Fruit fly (Drosophila melanogaster) whole organism, embryonic: ENCODE results near the gene dUTPase.
A peak's percentile ranks its signal among the peaks of the same experiment; 100 is the strongest.

Experiments used
- CG10959 ChIP-seq: fragments of 200-800 bp; sonication (Bioruptor generic); IDR thresholded peaks from 2 replicates; pipeline ENCODE4 v1.3.6; 2022; ENCODE audit warnings: missing biosample characterization, missing genetic modification characterization
- CG12071 ChIP-seq: fragments of 200-800 bp; sonication (Bioruptor generic); optimal IDR thresholded peaks from 3 replicates; lab custom pipeline; 2018; ENCODE audit warnings: missing biosample characterization, mild to moderate bottlenecking, missing genetic modification characterization
- CG13424 ChIP-seq: fragments of 200-800 bp; sonication (Bioruptor generic); optimal IDR thresholded peaks from 2 replicates; lab custom pipeline; 2019; ENCODE audit warnings: missing biosample characterization, mild to moderate bottlenecking, missing genetic modification characterization, moderate library complexity
- CG14860 ChIP-seq: fragments of 200-800 bp; sonication (Bioruptor generic); IDR thresholded peaks from 3 replicates; pipeline ENCODE4 v1.3.6; 2022; ENCODE audit warnings: missing biosample characterization, missing genetic modification characterization; ENCODE audit not compliant: partially characterized antibody
- CG15011 ChIP-seq: fragments of 200-800 bp; sonication (Bioruptor generic); optimal IDR thresholded peaks from 3 replicates; lab custom pipeline; 2018; ENCODE audit warnings: missing biosample characterization, mild to moderate bottlenecking, missing genetic modification characterization
- CG17361 ChIP-seq: fragments of 200-800 bp; sonication (Bioruptor generic); IDR thresholded peaks from 3 replicates; pipeline ENCODE4 v1.3.6; 2022; ENCODE audit warnings: missing biosample characterization, missing genetic modification characterization
- CG18011 ChIP-seq: fragments of 200-800 bp; sonication (Bioruptor generic); optimal IDR thresholded peaks from 2 replicates; lab custom pipeline; 2017; ENCODE audit warnings: missing biosample characterization, missing genetic modification characterization, mild to moderate bottlenecking, moderate library complexity, missing genotype
- CG18764 ChIP-seq: fragments of 200-800 bp; sonication (Bioruptor generic); optimal IDR thresholded peaks from 3 replicates; lab custom pipeline; 2016; ENCODE audit warnings: missing biosample characterization, missing genetic modification characterization
- CG2712 ChIP-seq: fragments of 200-800 bp; optimal IDR thresholded peaks from 3 replicates; lab custom pipeline; 2019; ENCODE audit warnings: missing biosample characterization, mild to moderate bottlenecking, missing genetic modification characterization, moderate library complexity
- CG32532 ChIP-seq: fragments of 200-800 bp; sonication (Bioruptor generic); IDR thresholded peaks from 2 replicates; pipeline ENCODE4 v1.3.6; 2022; ENCODE audit warnings: missing biosample characterization, missing genetic modification characterization
- CG3281 ChIP-seq: fragments of 200-800 bp; sonication (Bioruptor generic); optimal IDR thresholded peaks from 3 replicates; lab custom pipeline; 2017; ENCODE audit warnings: missing biosample characterization, mild to moderate bottlenecking, missing genetic modification characterization
- CG3407 ChIP-seq: fragments of 200-800 bp; sonication (Bioruptor generic); optimal IDR thresholded peaks from 2 replicates; lab custom pipeline; 2018; ENCODE audit warnings: missing biosample characterization, mild to moderate bottlenecking, missing genetic modification characterization
- CG4854 ChIP-seq: fragments of 200-800 bp; sonication (Bioruptor generic); optimal IDR thresholded peaks from 2 replicates; lab custom pipeline; 2016; ENCODE audit warnings: missing biosample characterization, missing genetic modification characterization, inconsistent platforms
- CG5953 ChIP-seq: fragments of 200-800 bp; sonication (Bioruptor generic); IDR thresholded peaks from 2 replicates; pipeline ENCODE4 v1.3.6; 2022; ENCODE audit warnings: missing biosample characterization, missing genetic modification characterization
- CG7556 ChIP-seq: fragments of 200-800 bp; sonication (Bioruptor generic); optimal IDR thresholded peaks from 2 replicates; lab custom pipeline; 2017; ENCODE audit warnings: missing biosample characterization, mild to moderate bottlenecking, missing genetic modification characterization
- CG8924 ChIP-seq: fragments of 200-800 bp; optimal IDR thresholded peaks from 3 replicates; lab custom pipeline; 2019; ENCODE audit warnings: missing biosample characterization, mild to moderate bottlenecking, missing genetic modification characterization, moderate library complexity
- CTCF ChIP-seq: fragments of 200-800 bp; sonication (Bioruptor generic); optimal IDR thresholded peaks from 2 replicates; lab custom pipeline; 2017; ENCODE audit warnings: missing biosample characterization, mild to moderate bottlenecking, missing genetic modification characterization, moderate library complexity
- Chrac-16 ChIP-seq: fragments of 200-800 bp; sonication (Bioruptor generic); optimal IDR thresholded peaks from 3 replicates; lab custom pipeline; 2016; ENCODE audit warnings: missing biosample characterization, missing genetic modification characterization
- E2f2 ChIP-seq: fragments of 200-800 bp; sonication (Bioruptor generic); IDR thresholded peaks from 2 replicates; pipeline ENCODE4 v1.3.6; 2022; ENCODE audit warnings: missing biosample characterization, missing genetic modification characterization
- Eip74EF ChIP-seq, 2 experiments: fragments of 200-800 bp in 1 of 2; fragments of >200 bp in 1 of 2; sonication (Bioruptor generic) in 1 of 2; optimal IDR thresholded peaks; 2 replicates each; lab custom pipeline; 2017 to 2019; ENCODE audit warnings: missing biosample characterization in 2 of 2, missing genetic modification characterization in 2 of 2, mild to moderate bottlenecking in 1 of 2, moderate library complexity in 1 of 2
- Fer1 ChIP-seq: fragments of 200-800 bp; sonication (Bioruptor generic); optimal IDR thresholded peaks from 2 replicates; lab custom pipeline; 2017; ENCODE audit warnings: missing biosample characterization, mild to moderate bottlenecking, missing genetic modification characterization
- HLH4C ChIP-seq: fragments of 200-800 bp; sonication (Bioruptor generic); IDR thresholded peaks from 3 replicates; pipeline ENCODE4 v1.3.6; 2022; ENCODE audit warnings: missing biosample characterization, missing genetic modification characterization; ENCODE audit not compliant: partially characterized antibody
- HLHmδ ChIP-seq: fragments of 200-800 bp; sonication (Bioruptor generic); optimal IDR thresholded peaks from 2 replicates; lab custom pipeline; 2018; ENCODE audit warnings: missing biosample characterization, mild to moderate bottlenecking, missing genetic modification characterization, moderate library complexity
- Hr51 ChIP-seq, 2 experiments: fragments of 200-800 bp; sonication (Bioruptor generic); optimal IDR thresholded peaks; 2 replicates in 1 of 2; 3 replicates in 1 of 2; lab custom pipeline; 2016 to 2018; ENCODE audit warnings: missing biosample characterization in 2 of 2, missing genetic modification characterization in 2 of 2, mild to moderate bottlenecking in 1 of 2, moderate library complexity in 1 of 2
- Meics ChIP-seq: fragments of 200-800 bp; sonication (Bioruptor generic); optimal IDR thresholded peaks from 2 replicates; lab custom pipeline; 2017; ENCODE audit warnings: missing biosample characterization, mild to moderate bottlenecking, missing genetic modification characterization
- Ptx1 ChIP-seq: fragments of 200-800 bp; sonication (Bioruptor generic); IDR thresholded peaks from 2 replicates; pipeline ENCODE4 v1.3.6; 2022; ENCODE audit warnings: missing biosample characterization, missing genetic modification characterization
- Rx ChIP-seq: fragments of 200-800 bp; sonication (Bioruptor generic); IDR thresholded peaks from 2 replicates; pipeline ENCODE4 v1.3.6; 2022; ENCODE audit warnings: missing biosample characterization, missing genetic modification characterization
- Trl ChIP-seq, 3 experiments: fragments of >200 bp in 2 of 3; fragments of 200-800 bp in 1 of 3; sonication (Bioruptor generic) in 1 of 3; optimal IDR thresholded peaks; 2 replicates in 1 of 3; 3 replicates in 2 of 3; lab custom pipeline; 2016 to 2017; ENCODE audit warnings: missing biosample characterization in 1 of 3, missing genetic modification characterization in 1 of 3
- Xbp1 ChIP-seq: fragments of 200-800 bp; sonication (Bioruptor generic); optimal IDR thresholded peaks from 3 replicates; lab custom pipeline; 2016; ENCODE audit warnings: missing biosample characterization, mild to moderate bottlenecking, missing genetic modification characterization
- ab ChIP-seq: fragments of 200-800 bp; sonication (Bioruptor generic); optimal IDR thresholded peaks from 2 replicates; lab custom pipeline; 2016; ENCODE audit warnings: missing biosample characterization, missing genetic modification characterization
- aop ChIP-seq: fragments of 200-800 bp; sonication (Bioruptor generic); IDR thresholded peaks from 2 replicates; pipeline ENCODE4 v1.3.6; 2022; ENCODE audit warnings: missing biosample characterization, missing genetic modification characterization
- bsh ChIP-seq, 2 experiments: fragments of 200-800 bp; sonication (Bioruptor generic); optimal IDR thresholded peaks; 2 replicates each; lab custom pipeline; 2017 to 2018; ENCODE audit warnings: mild to moderate bottlenecking in 2 of 2, missing biosample characterization in 2 of 2, missing genetic modification characterization in 2 of 2, moderate library complexity in 1 of 2
- btn ChIP-seq: fragments of 200-800 bp; sonication (Bioruptor generic); optimal IDR thresholded peaks from 2 replicates; lab custom pipeline; 2016; ENCODE audit warnings: missing biosample characterization, missing genetic modification characterization
- cato ChIP-seq: fragments of 200-800 bp; sonication (Bioruptor generic); optimal IDR thresholded peaks from 2 replicates; lab custom pipeline; 2016; ENCODE audit warnings: missing biosample characterization, missing genetic modification characterization, borderline replicate concordance
- cwo ChIP-seq: fragments of 200-800 bp; sonication (Bioruptor generic); optimal IDR thresholded peaks from 3 replicates; lab custom pipeline; 2017; ENCODE audit warnings: missing biosample characterization, missing genetic modification characterization, mild to moderate bottlenecking, moderate library complexity, missing genetic modification reagents
- emc ChIP-seq: fragments of 200-800 bp; sonication (Bioruptor generic); optimal IDR thresholded peaks from 2 replicates; lab custom pipeline; 2016; ENCODE audit warnings: missing biosample characterization, missing genetic modification characterization
- fru ChIP-seq: fragments of >200 bp; optimal IDR thresholded peaks from 2 replicates; lab custom pipeline; 2017
- kni ChIP-seq: fragments of 200-800 bp; sonication (Bioruptor generic); optimal IDR thresholded peaks from 3 replicates; lab custom pipeline; 2017; ENCODE audit warnings: mild to moderate bottlenecking, missing biosample characterization, missing genetic modification reagents, missing genetic modification characterization
- mam ChIP-seq: fragments of 200-800 bp; sonication (Bioruptor generic); optimal IDR thresholded peaks from 3 replicates; lab custom pipeline; 2016; ENCODE audit warnings: missing biosample characterization, missing genetic modification characterization
- mld ChIP-seq: fragments of 200-800 bp; sonication (Bioruptor generic); IDR thresholded peaks from 3 replicates; pipeline ENCODE4 v1.3.6; 2022; ENCODE audit warnings: missing biosample characterization, missing genetic modification characterization; ENCODE audit not compliant: partially characterized antibody
- org-1 ChIP-seq: fragments of 200-800 bp; sonication (Bioruptor generic); optimal IDR thresholded peaks from 2 replicates; lab custom pipeline; 2017; ENCODE audit warnings: missing biosample characterization, missing genetic modification characterization
- ro ChIP-seq: fragments of 200-800 bp; sonication (Bioruptor generic); IDR thresholded peaks from 2 replicates; pipeline ENCODE4 v1.3.6; 2022; ENCODE audit warnings: missing biosample characterization, missing genetic modification characterization
- shn ChIP-seq: fragments of 200-800 bp; sonication (Bioruptor generic); optimal IDR thresholded peaks from 3 replicates; lab custom pipeline; 2016; ENCODE audit warnings: missing biosample characterization, missing genetic modification characterization
- so ChIP-seq: fragments of 200-800 bp; sonication (Bioruptor generic); IDR thresholded peaks from 3 replicates; pipeline ENCODE4 v1.3.6; 2022; ENCODE audit warnings: missing biosample characterization, missing genetic modification characterization
- sqz ChIP-seq: fragments of 200-800 bp; sonication (Bioruptor generic); optimal IDR thresholded peaks from 3 replicates; lab custom pipeline; 2018; ENCODE audit warnings: missing biosample characterization, mild to moderate bottlenecking, missing genetic modification characterization
- stc ChIP-seq: fragments of 200-800 bp; sonication (Bioruptor generic); IDR thresholded peaks from 2 replicates; pipeline ENCODE4 v1.3.6; 2022; ENCODE audit warnings: missing biosample characterization, missing genetic modification characterization
- tio ChIP-seq: fragments of 200-800 bp; sonication (Bioruptor generic); optimal IDR thresholded peaks from 2 replicates; lab custom pipeline; 2017; ENCODE audit warnings: missing biosample characterization, missing genetic modification characterization, inconsistent platforms
- tna ChIP-seq: fragments of 200-800 bp; sonication (Bioruptor generic); IDR thresholded peaks from 2 replicates; pipeline ENCODE4 v1.3.6; 2022; ENCODE audit warnings: missing biosample characterization, missing genetic modification characterization; ENCODE audit not compliant: partially characterized antibody
- usp ChIP-seq: fragments of >200 bp; optimal IDR thresholded peaks from 2 replicates; lab custom pipeline; 2017; ENCODE audit warnings: missing biosample characterization, missing genetic modification characterization

Gene dUTPase

dm6 chr2L:10967257-10968008, 43.7 kb upstream of the dUTPase start (continued):
- peak; percentile 32; the same call in 1 of the 3 replicates for TF ChIP-seq CG14860 (GFP tag; lab: Robert Waterston, UW)
- no peak for TF ChIP-seq Fer1
- peak; percentile 1 for TF ChIP-seq CG13424
- no peak for TF ChIP-seq cwo
- no peak for TF ChIP-seq CG18011
- TF ChIP-seq CG17361 = 0 out of 3 replicates have a peak, but pooled peaks have one; percentile 9
- no peak for TF ChIP-seq shn
- peak; percentile 23 to 66 for TF ChIP-seq bsh (GFP tag; optimal IDR thresholded peaks at IDR 0.05; lab: Kevin White, UChicago)
- no peak for TF ChIP-seq sqz
- 0 out of 2 replicates have a peak, but pooled peaks have one; percentile 11 for TF ChIP-seq CG5953 (GFP tag; lab: Robert Waterston, UW)
- 0 out of 2 replicates have a peak, but pooled peaks have one; percentile 9 for TF ChIP-seq tna (GFP tag; lab: Robert Waterston, UW)
- no peak for TF ChIP-seq CG10959 (GFP tag; lab: Robert Waterston, UW)
- peak; percentile 64 for TF ChIP-seq kni (GFP tag; lab: Kevin White, UChicago)
- TF ChIP-seq usp = no peak
- no peak for TF ChIP-seq Chrac-16
- peak; percentile 34 for TF ChIP-seq Xbp1 (GFP tag; lab: Kevin White, UChicago)
- no peak for TF ChIP-seq Rx
- TF ChIP-seq Ptx1 (GFP tag; lab: Robert Waterston, UW) = no peak
- TF ChIP-seq mam = peak; percentile 24
- no peak for TF ChIP-seq CG7556 (GFP tag; lab: Kevin White, UChicago)
- TF ChIP-seq Meics = no peak
- no peak for TF ChIP-seq E2f2 (GFP tag; lab: Robert Waterston, UW)
- TF ChIP-seq fru = no peak
- no peak for TF ChIP-seq CG3281 (GFP tag; lab: Kevin White, UChicago)
- TF ChIP-seq btn (GFP tag; lab: Kevin White, UChicago) = no peak
- TF ChIP-seq ro (GFP tag; lab: Robert Waterston, UW) = no peak
- TF ChIP-seq stc (GFP tag; lab: Robert Waterston, UW) = no peak
- TF ChIP-seq HLHmδ (GFP tag; lab: Kevin White, UChicago) = peak; percentile 73
- TF ChIP-seq CG32532 (GFP tag; lab: Robert Waterston, UW) = no peak
- no peak for TF ChIP-seq tio (GFP tag; lab: Kevin White, UChicago)
- no peak for TF ChIP-seq CG15011 (GFP tag; lab: Kevin White, UChicago)
- TF ChIP-seq HLH4C (GFP tag; lab: Robert Waterston, UW) = 0 out of 3 replicates have a peak, but pooled peaks have one; percentile 37
- TF ChIP-seq emc (GFP tag; lab: Kevin White, UChicago) = no peak
- no peak for TF ChIP-seq CG12071 (GFP tag; lab: Kevin White, UChicago)
- no peak for TF ChIP-seq aop (GFP tag; lab: Robert Waterston, UW)
- no peak for TF ChIP-seq CG8924
- no peak for TF ChIP-seq org-1 (GFP tag; lab: Kevin White, UChicago)
- TF ChIP-seq CG4854 = no peak
- no peak for TF ChIP-seq Hr51 (GFP tag; optimal IDR thresholded peaks at IDR 0.05; lab: Kevin White, UChicago)
- no peak for TF ChIP-seq CG3407 (GFP tag; lab: Kevin White, UChicago)
- TF ChIP-seq mld (GFP tag; lab: Robert Waterston, UW) = no peak
- peak; percentile 69 to 84 for TF ChIP-seq Trl (optimal IDR thresholded peaks at IDR 0.05; lab: Kevin White, UChicago)
- TF ChIP-seq Trl (GFP tag; optimal IDR thresholded peaks at IDR 0.05; lab: Kevin White, UChicago) = peak; percentile 64
- no peak for TF ChIP-seq cato (GFP tag; lab: Kevin White, UChicago)
- no peak for TF ChIP-seq ab
- TF ChIP-seq so (GFP tag; lab: Robert Waterston, UW) = no peak
- TF ChIP-seq Eip74EF (GFP tag; optimal IDR thresholded peaks at IDR 0.05; lab: Kevin White, UChicago) = no peak
- no peak for TF ChIP-seq CG18764
- no peak for TF ChIP-seq CTCF (GFP tag; lab: Kevin White, UChicago)
- peak; percentile 25 for TF ChIP-seq CG2712 (tag; lab: Kevin White, UChicago)
